Fruit fly (Drosophila melanogaster): ENCODE measurements around the gene Srp14.

Gene Srp14

DNA sequence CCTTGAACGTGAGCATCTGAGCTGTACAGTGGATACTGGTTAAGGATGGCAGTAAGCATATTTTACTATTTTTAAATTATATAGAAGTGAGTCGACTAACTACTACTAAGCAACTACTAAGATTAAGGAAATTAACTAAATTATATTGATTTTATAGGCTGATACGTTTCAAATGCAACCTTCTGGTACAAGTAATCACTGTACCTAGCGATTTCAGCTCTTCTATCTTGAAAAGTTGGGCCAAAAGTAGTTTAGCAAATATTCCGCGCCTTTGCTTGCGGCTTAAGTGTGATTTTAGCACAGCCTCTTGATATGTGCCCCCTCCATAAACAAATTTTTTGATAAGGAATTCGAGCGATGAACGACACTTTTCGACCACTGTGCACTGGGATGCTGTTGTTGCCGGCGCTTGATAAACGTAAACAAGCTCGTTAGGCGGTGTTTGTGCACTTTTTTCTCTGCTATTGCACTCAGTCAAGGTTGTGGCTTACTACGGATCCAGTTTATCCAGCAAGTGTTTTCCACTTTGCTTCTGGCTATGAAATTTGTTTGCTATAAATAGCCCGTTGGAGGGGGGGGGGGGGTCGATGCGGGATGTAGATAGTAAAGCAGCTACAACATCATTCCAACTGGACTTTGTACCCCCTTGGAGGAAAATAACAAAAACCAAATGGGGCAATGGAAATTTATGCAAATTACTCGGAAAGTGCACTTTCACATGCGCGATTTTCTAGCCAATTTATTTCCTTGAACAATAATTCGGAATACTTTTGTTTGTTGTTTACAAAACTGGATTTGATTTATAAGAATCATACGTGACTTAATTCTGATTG, 23.4 kb upstream of the Srp14 start:
- TF ChIP-seq Pif1B (GFP tag; optimal IDR thresholded peaks at IDR 0.05) = peak; percentile 9
- TF ChIP-seq CG9948 (tag; optimal IDR thresholded peaks at IDR 0.05) = peak; percentile 62
- TF ChIP-seq gl (tag; optimal IDR thresholded peaks at IDR 0.05) = peak; percentile 91
- peak; percentile 65 for TF ChIP-seq CG17806 (tag; optimal IDR thresholded peaks at IDR 0.05)
- peak; percentile 81 for TF ChIP-seq Ets98B (GFP tag; IDR thresholded peaks at IDR 0.05)
- peak; percentile 46 for TF ChIP-seq EcR (GFP tag; optimal IDR thresholded peaks at IDR 0.05)
- TF ChIP-seq fd96Ca (GFP tag; IDR thresholded peaks at IDR 0.05) = peak; percentile 70
- no peak for TF ChIP-seq rn (GFP tag; IDR thresholded peaks at IDR 0.05)
- peak; percentile 78 for TF ChIP-seq CG14655 (GFP tag; optimal IDR thresholded peaks at IDR 0.05)
- TF ChIP-seq CG34367 (tag; optimal IDR thresholded peaks at IDR 0.05) = peak; percentile 42
- TF ChIP-seq Snoo (tag; optimal IDR thresholded peaks at IDR 0.05) = peak; percentile 47
- peak; percentile 54 for TF ChIP-seq CG10348 (GFP tag; IDR thresholded peaks at IDR 0.05)
- peak; percentile 82 for TF ChIP-seq CG4496 (GFP tag; IDR thresholded peaks at IDR 0.05)
- no peak for TF ChIP-seq D1 (tag; optimal IDR thresholded peaks at IDR 0.05)
- peak; percentile 67 for TF ChIP-seq CG32121 (GFP tag; IDR thresholded peaks at IDR 0.05)
- peak; percentile 86 for TF ChIP-seq CG13204 (GFP tag; optimal IDR thresholded peaks at IDR 0.05)
- peak; percentile 60 for TF ChIP-seq Pif1A (GFP tag; optimal IDR thresholded peaks at IDR 0.05)
- peak; percentile 71 for TF ChIP-seq CG12605 (GFP tag; IDR thresholded peaks at IDR 0.05)
- TF ChIP-seq CG15710 (tag; optimal IDR thresholded peaks at IDR 0.05) = peak; percentile 67
- peak; percentile 70 for TF ChIP-seq CG8159 (tag; optimal IDR thresholded peaks at IDR 0.05)
- TF ChIP-seq CG8301 (tag; optimal IDR thresholded peaks at IDR 0.05) = peak; percentile 67

DNA sequence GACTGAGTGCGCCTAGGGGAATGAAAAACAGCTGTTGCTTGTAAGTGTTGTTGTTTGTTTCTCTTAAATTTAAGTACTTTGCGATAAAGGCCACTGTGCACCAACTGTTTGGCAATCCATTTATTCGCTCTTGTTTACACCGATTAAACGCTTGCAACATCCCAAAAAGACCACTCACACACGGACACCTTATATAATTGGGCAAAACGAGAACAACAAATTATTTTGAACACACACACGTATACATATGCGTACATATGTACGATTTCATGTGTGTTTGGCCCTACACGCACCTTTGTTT, 22.9 kb upstream of the Srp14 start:
- TF ChIP-seq CG32121 (GFP tag; IDR thresholded peaks at IDR 0.05) = no peak

DNA sequence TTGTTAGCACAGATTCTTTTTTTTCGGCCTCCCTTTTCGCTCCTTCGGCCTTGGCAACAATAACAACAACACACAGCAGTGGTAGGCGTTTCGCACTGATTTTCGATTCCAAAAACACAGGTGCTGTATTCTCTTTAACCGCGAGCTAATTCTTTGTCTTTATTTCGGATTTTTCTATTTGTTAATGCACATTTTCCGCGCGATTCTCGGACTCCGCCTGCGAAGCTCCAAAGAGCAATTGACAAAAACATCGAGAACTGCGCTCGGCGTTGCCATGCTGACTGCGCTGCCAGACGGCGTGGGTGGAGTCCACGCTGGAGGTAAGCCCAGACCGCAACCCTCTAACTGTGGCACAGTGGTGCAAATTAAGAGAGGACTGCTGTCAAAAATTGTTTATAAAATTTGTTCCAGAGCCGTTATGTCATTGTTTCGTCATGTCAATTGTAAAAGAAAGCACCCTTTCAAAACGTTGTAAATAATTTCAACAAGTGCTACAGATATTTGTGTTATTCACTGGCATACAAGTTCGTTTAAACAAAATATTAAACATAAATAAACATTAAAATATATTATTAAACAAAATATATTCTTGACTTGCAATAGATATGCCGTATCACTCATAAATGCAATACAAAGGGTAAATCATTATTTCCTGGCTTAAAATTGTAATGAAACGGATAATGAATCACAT, 22.4 kb upstream of the Srp14 start, which contains the start of the genes DPCoAC and CG5180:
Gene DPCoAC (minus strand): TSS at position 253 of the 691 bp plus-strand sequence.
Gene CG5180 (plus strand): TSS at position 516 of the 691 bp plus-strand sequence.
- TF ChIP-seq CG14655 (GFP tag; optimal IDR thresholded peaks at IDR 0.05) (peak; percentile 63), CG34367 (tag; optimal IDR thresholded peaks at IDR 0.05) (peak; percentile 10), CG17806 (tag; optimal IDR thresholded peaks at IDR 0.05) (peak; percentile 19), CG32121 (GFP tag; IDR thresholded peaks at IDR 0.05) (peak; percentile 67), CG15710 (tag; optimal IDR thresholded peaks at IDR 0.05) (peak; percentile 52), CG4496 (GFP tag; IDR thresholded peaks at IDR 0.05) (peak; percentile 84), gl (tag; optimal IDR thresholded peaks at IDR 0.05) (peak; percentile 14), Ets98B (GFP tag; IDR thresholded peaks at IDR 0.05) (peak; percentile 41), CG8159 (tag; optimal IDR thresholded peaks at IDR 0.05) (peak; percentile 47), EcR (GFP tag; optimal IDR thresholded peaks at IDR 0.05) (peak; percentile 18), CG13204 (GFP tag; optimal IDR thresholded peaks at IDR 0.05) (no peak), Pif1A (GFP tag; optimal IDR thresholded peaks at IDR 0.05) (no peak), CG12605 (GFP tag; IDR thresholded peaks at IDR 0.05) (peak; percentile 47; the same call in 1 of the 2 replicates), rn (GFP tag; IDR thresholded peaks at IDR 0.05) (peak; percentile 33; the same call in 1 of the 2 replicates), D1 (tag; optimal IDR thresholded peaks at IDR 0.05) (no peak), fd96Ca (GFP tag; IDR thresholded peaks at IDR 0.05) (peak; percentile 71), Snoo (tag; optimal IDR thresholded peaks at IDR 0.05) (peak; percentile 53), CG8301 (tag; optimal IDR thresholded peaks at IDR 0.05) (peak; percentile 48), Pif1B (GFP tag; optimal IDR thresholded peaks at IDR 0.05) (peak; percentile 31), CG10348 (GFP tag; IDR thresholded peaks at IDR 0.05) (no peak), CG9948 (tag; optimal IDR thresholded peaks at IDR 0.05) (no peak)

dm6 chr3R:20558106-20558489, 21.8 kb upstream of the Srp14 start:
- TF ChIP-seq CG9948 (tag; optimal IDR thresholded peaks at IDR 0.05) = no peak
- TF ChIP-seq rn (GFP tag; IDR thresholded peaks at IDR 0.05) = no peak
- TF ChIP-seq Pif1A (GFP tag; optimal IDR thresholded peaks at IDR 0.05) = no peak
- no peak for TF ChIP-seq gl (tag; optimal IDR thresholded peaks at IDR 0.05)
- no peak for TF ChIP-seq Snoo (tag; optimal IDR thresholded peaks at IDR 0.05)
- no peak for TF ChIP-seq CG12605 (GFP tag; IDR thresholded peaks at IDR 0.05)

dm6 chr3R:20560019-20560667, 19.8 kb upstream of the Srp14 start, which contains the start of gene CG15922:
Gene CG15922, minus strand, starts transcription at chr3R:20560280.
- TF ChIP-seq Pif1B (GFP tag; optimal IDR thresholded peaks at IDR 0.05) = peak; percentile 6
- TF ChIP-seq Snoo (tag; optimal IDR thresholded peaks at IDR 0.05) = peak; percentile 7
- TF ChIP-seq gl (tag; optimal IDR thresholded peaks at IDR 0.05) = peak; percentile 46
- peak; percentile 1 for TF ChIP-seq CG17806 (tag; optimal IDR thresholded peaks at IDR 0.05)
- TF ChIP-seq CG8159 (tag; optimal IDR thresholded peaks at IDR 0.05) = peak; percentile 3
- TF ChIP-seq CG32121 (GFP tag; IDR thresholded peaks at IDR 0.05) = peak; percentile 19; the same call in 1 of the 2 replicates
- peak; percentile 52; the same call in 2 of the 3 replicates for TF ChIP-seq fd96Ca (GFP tag; IDR thresholded peaks at IDR 0.05)
- peak; percentile 46 for TF ChIP-seq CG14655 (GFP tag; optimal IDR thresholded peaks at IDR 0.05)
- no peak for TF ChIP-seq CG9948 (tag; optimal IDR thresholded peaks at IDR 0.05)
- no peak for TF ChIP-seq Ets98B (GFP tag; IDR thresholded peaks at IDR 0.05)
- peak; percentile 3 for TF ChIP-seq CG8301 (tag; optimal IDR thresholded peaks at IDR 0.05)

Data from whole organism, pupa.